Fruit fly (Drosophila melanogaster): Measurements from ENCODE around the gene CG12535.

CG12535 gene

dm6 chrX:3363676-3364075 lies 85.1 kb downstream of the CG12535 start (continued):
- TF ChIP-seq BEAF-32 (GFP tag; optimal IDR thresholded peaks at IDR 0.05) (no peak), CG15514 (GFP tag; optimal IDR thresholded peaks at IDR 0.05) (peak; percentile 62), ttk (GFP tag; IDR thresholded peaks at IDR 0.05) (no peak), chn (GFP tag; optimal IDR thresholded peaks at IDR 0.05) (peak; percentile 49), klu (GFP tag; IDR thresholded peaks at IDR 0.05) (peak; percentile 68), ftz-f1 (GFP tag; optimal IDR thresholded peaks at IDR 0.05) (no peak), cato (GFP tag; optimal IDR thresholded peaks at IDR 0.05; ENCODE audit: borderline replicate concordance) (no peak), rib (GFP tag; IDR thresholded peaks at IDR 0.05) (peak; percentile 93), CG8924 (tag; optimal IDR thresholded peaks at IDR 0.05) (peak; percentile 15), Stat92E (GFP tag; optimal IDR thresholded peaks at IDR 0.05) (no peak), danr (GFP tag; IDR thresholded peaks at IDR 0.05) (no peak), sisA (GFP tag; IDR thresholded peaks at IDR 0.05) (peak; percentile 63), cas (GFP tag; IDR thresholded peaks at IDR 0.05) (peak; percentile 59; the same call in 1 of the 2 replicates), CG18262 (tag; optimal IDR thresholded peaks at IDR 0.05) (peak; percentile 37), Jarid2 (GFP tag; optimal IDR thresholded peaks at IDR 0.05) (peak; percentile 20), her (GFP tag; optimal IDR thresholded peaks at IDR 0.05) (peak; percentile 84), amos (GFP tag; IDR thresholded peaks at IDR 0.05; ENCODE audit: partially characterized antibody) (no peak), CG4730 (GFP tag; IDR thresholded peaks at IDR 0.05) (peak; percentile 34; the same call in 1 of the 2 replicates), CG3065 (GFP tag; optimal IDR thresholded peaks at IDR 0.05) (no peak), CG7745 (tag; optimal IDR thresholded peaks at IDR 0.05) (no peak), tap (tag; optimal IDR thresholded peaks at IDR 0.05) (no peak), so (GFP tag; IDR thresholded peaks at IDR 0.05) (no peak), CG12659 (GFP tag; optimal IDR thresholded peaks at IDR 0.05) (peak; percentile 44), nerfin-2 (GFP tag; IDR thresholded peaks at IDR 0.05; ENCODE audit: partially characterized antibody) (no peak), CG8765 (GFP tag; IDR thresholded peaks at IDR 0.05) (peak; percentile 69; the same call in 1 of the 2 replicates), CG1602 (GFP tag; optimal IDR thresholded peaks at IDR 0.05) (no peak), CG8359 (GFP tag; optimal IDR thresholded peaks at IDR 0.05; ENCODE audit: borderline replicate concordance) (no peak), H2.0 (GFP tag; IDR thresholded peaks at IDR 0.05) (peak; percentile 67), E2f2 (GFP tag; IDR thresholded peaks at IDR 0.05) (no peak), GATAe (GFP tag; conservative IDR thresholded peaks at IDR 0.05) (peak; percentile 17; the same call in 1 of the 2 replicates), HHEX (GFP tag; optimal IDR thresholded peaks at IDR 0.05) (peak; percentile 61), Hr3 (GFP tag; optimal IDR thresholded peaks at IDR 0.05) (peak; percentile 17), CG7271 (tag; optimal IDR thresholded peaks at IDR 0.05) (no peak), CG12942 (GFP tag; optimal IDR thresholded peaks at IDR 0.05) (peak; percentile 31), CG10565 (GFP tag; optimal IDR thresholded peaks at IDR 0.05) (no peak), HLHmδ (GFP tag; optimal IDR thresholded peaks at IDR 0.05) (no peak), CoRest (tag; optimal IDR thresholded peaks at IDR 0.05) (peak; percentile 67), CG2875 (GFP tag; optimal IDR thresholded peaks at IDR 0.05) (no peak), CHES-1-like (GFP tag; optimal IDR thresholded peaks at IDR 0.05) (peak; percentile 75), NK7.1 (GFP tag; optimal IDR thresholded peaks at IDR 0.05) (peak; percentile 43), CG6813 (GFP tag; optimal IDR thresholded peaks at IDR 0.05) (peak; percentile 63), crp (GFP tag; optimal IDR thresholded peaks at IDR 0.05) (no peak), CG7928 (GFP tag; optimal IDR thresholded peaks at IDR 0.05) (peak; percentile 34), bigmax (GFP tag; optimal IDR thresholded peaks at IDR 0.05) (no peak), hbn (GFP tag; IDR thresholded peaks at IDR 0.05; ENCODE audit: partially characterized antibody) (no peak), pita (GFP tag; optimal IDR thresholded peaks at IDR 0.05) (no peak), lola (GFP tag; optimal IDR thresholded peaks at IDR 0.05) (peak in 1 of 3 experiments; percentile 21), ERR (GFP tag; optimal IDR thresholded peaks at IDR 0.05) (peak; percentile 68), pzg (GFP tag; optimal IDR thresholded peaks at IDR 0.05) (no peak)
